Worm (Caenorhabditis elegans): ENCODE data around the gene C14C11.7.

Gene C14C11.7

DNA sequence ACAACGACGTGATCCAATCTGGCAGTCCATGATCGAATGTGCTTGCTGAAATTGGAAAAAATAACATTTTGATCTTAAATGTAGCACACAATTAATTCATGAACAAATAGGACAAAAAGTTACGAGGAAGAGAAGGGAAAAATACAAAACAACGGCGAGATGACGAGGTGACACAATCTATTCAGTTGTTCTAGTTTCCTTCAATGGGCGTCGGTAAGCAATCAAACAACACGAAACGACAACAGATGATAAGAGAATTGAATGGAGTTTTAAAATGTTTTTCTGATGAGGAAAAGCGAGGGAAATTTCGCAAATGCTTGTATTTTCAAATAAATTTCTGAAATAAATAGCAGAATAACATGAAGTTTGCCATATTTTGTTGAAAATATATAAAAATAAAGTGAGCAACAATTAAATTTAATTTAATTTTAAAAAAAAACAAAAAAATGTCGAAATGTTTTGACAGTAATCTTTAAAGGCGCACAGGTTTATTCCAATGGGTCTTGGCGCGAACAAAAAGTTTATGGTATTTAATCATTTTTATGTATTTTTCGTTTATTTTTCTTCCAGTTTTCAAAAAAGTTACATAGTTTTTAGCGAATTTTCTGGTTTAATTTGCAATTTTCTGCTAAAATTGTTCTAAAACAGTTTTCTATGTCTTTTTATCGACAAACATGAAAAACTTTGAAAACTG lies at the start of gene C14C11.7:
Gene C14C11.7 (minus strand): TSS at position 51 of the 694 bp plus-strand sequence.
- TF ChIP-seq sma-3 (GFP tag; optimal IDR thresholded peaks at IDR 0.05) (no peak), fos-1 (tag; optimal IDR thresholded peaks at IDR 0.05) (peak; percentile 1), ZK546.5 (tag; optimal IDR thresholded peaks at IDR 0.05) (no peak)

DNA sequence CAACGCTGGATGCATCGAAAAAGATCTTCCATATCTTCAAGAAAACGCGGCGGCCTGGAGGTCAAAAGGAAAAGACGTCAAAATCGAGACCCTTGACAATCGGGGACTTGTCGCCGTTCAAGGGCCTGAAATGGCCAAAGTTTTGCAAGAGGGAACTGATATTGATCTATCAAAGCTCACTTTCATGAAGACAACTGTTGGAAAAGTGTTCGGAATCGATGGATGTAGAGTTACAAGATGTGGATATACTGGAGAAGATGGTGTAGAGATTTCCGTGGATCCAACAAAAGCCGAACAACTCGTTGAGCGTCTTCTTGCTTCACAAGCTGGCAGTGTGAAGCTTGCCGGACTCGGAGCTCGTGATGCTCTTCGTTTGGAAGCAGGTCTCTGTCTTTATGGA lies 47.6 kb upstream of the C14C11.7 start:
- TF ChIP-seq ztf-11 (tag; optimal IDR thresholded peaks at IDR 0.05) = no peak
- no peak for TF ChIP-seq C34F6.9 (tag; optimal IDR thresholded peaks at IDR 0.05)
- no peak for TF ChIP-seq fos-1 (tag; optimal IDR thresholded peaks at IDR 0.05)
- no peak for TF ChIP-seq unc-55 (GFP tag; optimal IDR thresholded peaks at IDR 0.05)
- no peak for TF ChIP-seq R02D3.7 (tag; optimal IDR thresholded peaks at IDR 0.05)
- no peak for TF ChIP-seq elt-3 (tag; optimal IDR thresholded peaks at IDR 0.05)
- no peak for TF ChIP-seq lsy-2 (tag; optimal IDR thresholded peaks at IDR 0.05)
- no peak for TF ChIP-seq ceh-16 (tag; optimal IDR thresholded peaks at IDR 0.05)
- no peak for TF ChIP-seq elt-1 (tag; optimal IDR thresholded peaks at IDR 0.05)
- TF ChIP-seq zag-1 (tag; optimal IDR thresholded peaks at IDR 0.05) = no peak
- TF ChIP-seq aly-2 (tag; optimal IDR thresholded peaks at IDR 0.05) = no peak
- TF ChIP-seq nhr-129 (tag; optimal IDR thresholded peaks at IDR 0.05) = no peak
- no peak for TF ChIP-seq sma-9 (GFP tag; optimal IDR thresholded peaks at IDR 0.05)
- TF ChIP-seq sma-9 (tag; optimal IDR thresholded peaks at IDR 0.05) = no peak
- TF ChIP-seq mbf-1 (tag; optimal IDR thresholded peaks at IDR 0.05) = no peak
- TF ChIP-seq sem-4 (tag; optimal IDR thresholded peaks at IDR 0.05) = no peak
- TF ChIP-seq ztf-4 (tag; optimal IDR thresholded peaks at IDR 0.05) = no peak

DNA sequence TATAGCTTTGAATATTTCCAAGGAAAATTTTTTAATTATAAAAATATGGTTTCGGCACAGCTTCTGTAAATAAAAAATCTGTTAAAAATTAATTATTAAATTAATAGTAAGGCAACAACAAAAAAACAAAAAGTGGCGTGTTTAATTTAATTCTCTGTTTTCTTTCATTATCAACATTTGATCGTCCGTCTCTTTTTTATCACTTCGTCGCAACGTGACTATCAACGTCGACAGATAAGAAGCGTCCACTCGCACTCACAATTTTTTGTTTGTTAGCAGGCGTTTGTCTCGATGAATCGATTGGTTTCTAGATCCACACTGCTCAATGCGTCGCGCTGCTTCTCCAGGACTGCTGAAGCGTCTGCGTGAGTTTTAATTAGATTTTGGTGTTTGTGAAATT lies 46.8 kb upstream of the C14C11.7 start, which contains the start of gene gcst-1:
Gene gcst-1 (plus strand): TSS at position 277 of the 400 bp plus-strand sequence.
- TF ChIP-seq alr-1 (tag; optimal IDR thresholded peaks at IDR 0.05) (no peak), fos-1 (tag; optimal IDR thresholded peaks at IDR 0.05) (peak; percentile 78), mdl-1 (tag; optimal IDR thresholded peaks at IDR 0.05) (peak in 1 of 2 experiments; percentile 12), ceh-82 (tag; optimal IDR thresholded peaks at IDR 0.05) (no peak), sma-9 (GFP tag; optimal IDR thresholded peaks at IDR 0.05) (peak; percentile 50), sma-9 (tag; optimal IDR thresholded peaks at IDR 0.05) (no peak), crh-2 (tag; optimal IDR thresholded peaks at IDR 0.05) (peak; percentile 18)

ce11 chrV:5712189-5712588 lies 46.3 kb upstream of the C14C11.7 start:
- TF ChIP-seq mbf-1 (tag; optimal IDR thresholded peaks at IDR 0.05) = no peak
- no peak for TF ChIP-seq blmp-1 (tag; optimal IDR thresholded peaks at IDR 0.05; ENCODE audit: insufficient read depth)
- no peak for TF ChIP-seq elt-1 (tag; optimal IDR thresholded peaks at IDR 0.05)
- TF ChIP-seq C34F6.9 (tag; optimal IDR thresholded peaks at IDR 0.05) = peak; percentile 17
- TF ChIP-seq alr-1 (tag; optimal IDR thresholded peaks at IDR 0.05) = no peak
- no peak for TF ChIP-seq nhr-23 (tag; optimal IDR thresholded peaks at IDR 0.05)
- no peak for TF ChIP-seq skn-1 (tag; optimal IDR thresholded peaks at IDR 0.05)
- no peak for TF ChIP-seq sem-4 (tag; optimal IDR thresholded peaks at IDR 0.05)
- TF ChIP-seq dmd-4 (tag; optimal IDR thresholded peaks at IDR 0.05) = no peak
- no peak for TF ChIP-seq ztf-4 (tag; optimal IDR thresholded peaks at IDR 0.05)
- no peak for TF ChIP-seq nhr-77 (tag; optimal IDR thresholded peaks at IDR 0.05)
- no peak for TF ChIP-seq nhr-25 (tag; optimal IDR thresholded peaks at IDR 0.05)
- TF ChIP-seq ztf-1 (GFP tag; conservative IDR thresholded peaks at IDR 0.05) = no peak
- TF ChIP-seq R02D3.7 (tag; optimal IDR thresholded peaks at IDR 0.05) = no peak
- TF ChIP-seq nhr-21 (tag; optimal IDR thresholded peaks at IDR 0.05) = no peak
- peak in 1 of 2 experiments; percentile 9 for TF ChIP-seq lsy-2 (tag; optimal IDR thresholded peaks at IDR 0.05)
- TF ChIP-seq nhr-6 (tag; optimal IDR thresholded peaks at IDR 0.05) = no peak

ce11 chrV:5708331-5708730 lies 42.4 kb upstream of the C14C11.7 start:
- TF ChIP-seq nhr-25 (tag; optimal IDR thresholded peaks at IDR 0.05) (no peak), unc-62 (GFP tag; optimal IDR thresholded peaks at IDR 0.05) (no peak), nhr-21 (tag; optimal IDR thresholded peaks at IDR 0.05) (no peak), ZK546.5 (tag; optimal IDR thresholded peaks at IDR 0.05) (no peak), ceh-82 (tag; optimal IDR thresholded peaks at IDR 0.05) (no peak), egl-27 (tag; optimal IDR thresholded peaks at IDR 0.05) (no peak), ama-1 (optimal IDR thresholded peaks at IDR 0.05) (no peak), zag-1 (tag; optimal IDR thresholded peaks at IDR 0.05) (no peak), blmp-1 (tag; optimal IDR thresholded peaks at IDR 0.05; ENCODE audit: insufficient read depth) (no peak), ceh-16 (tag; optimal IDR thresholded peaks at IDR 0.05) (no peak), F13H6.1 (tag; optimal IDR thresholded peaks at IDR 0.05) (no peak)

Data from whole organism, L2 larva.